Worm (Caenorhabditis elegans) whole organism, L3 larva: Measurements from ENCODE around the gene egl-4.

Experiments used
- aly-2 ChIP-seq: fragments of 150-350 bp; optimal IDR thresholded peaks from 2 replicates; lab custom pipeline; 2014; ENCODE audit warnings: missing biosample characterization, missing genetic modification characterization
- ceh-16 ChIP-seq: sonication (generic microtip); optimal IDR thresholded peaks from 2 replicates; lab custom pipeline; 2017; ENCODE audit warnings: missing biosample characterization, missing genetic modification characterization
- ceh-28 ChIP-seq: fragments of 150-350 bp; optimal IDR thresholded peaks from 2 replicates; lab custom pipeline; 2014; ENCODE audit warnings: missing biosample characterization, missing genetic modification reagents, missing genetic modification characterization
- ceh-82 ChIP-seq: fragments of 150-350 bp; optimal IDR thresholded peaks from 2 replicates; lab custom pipeline; 2014; ENCODE audit warnings: missing biosample characterization, missing genetic modification characterization
- egl-27 ChIP-seq: sonication (generic microtip); optimal IDR thresholded peaks from 4 replicates; lab custom pipeline; 2017; ENCODE audit warnings: missing biosample characterization, missing genetic modification reagents, missing genetic modification characterization
- elt-1 ChIP-seq: fragments of 150-350 bp; optimal IDR thresholded peaks from 2 replicates; lab custom pipeline; 2014; ENCODE audit warnings: missing biosample characterization, missing genetic modification characterization
- elt-2 ChIP-seq: sonication (generic microtip); optimal IDR thresholded peaks from 2 replicates; lab custom pipeline; 2016; ENCODE audit warnings: missing genetic modification reagents, mild to moderate bottlenecking, missing genetic modification characterization, missing compliant biosample characterization
- elt-3 ChIP-seq, 3 experiments: fragments of 150-350 bp in 1 of 3; sonication (generic microtip) in 2 of 3; optimal IDR thresholded peaks; 2 replicates in 2 of 3; 4 replicates in 1 of 3; lab custom pipeline; 2014 to 2017; ENCODE audit warnings: missing biosample characterization in 3 of 3, missing genetic modification characterization in 3 of 3
- fkh-10 ChIP-seq: sonication (generic microtip); optimal IDR thresholded peaks from 2 replicates; lab custom pipeline; 2017; ENCODE audit warnings: missing biosample characterization, missing genetic modification reagents, missing genetic modification characterization
- fkh-2 ChIP-seq: fragments of 150-350 bp; optimal IDR thresholded peaks from 2 replicates; lab custom pipeline; 2014; ENCODE audit warnings: missing biosample characterization, missing genetic modification reagents, missing genetic modification characterization
- fos-1 ChIP-seq: fragments of 150-350 bp; optimal IDR thresholded peaks from 2 replicates; lab custom pipeline; 2014; ENCODE audit warnings: missing biosample characterization, missing genetic modification characterization
- hmg-11 ChIP-seq: sonication (generic microtip); optimal IDR thresholded peaks from 2 replicates; lab custom pipeline; 2016; ENCODE audit warnings: missing genetic modification characterization, missing compliant biosample characterization
- jun-1 ChIP-seq: fragments of 150-350 bp; optimal IDR thresholded peaks from 2 replicates; lab custom pipeline; 2014; ENCODE audit warnings: missing biosample characterization, missing genetic modification reagents, missing genetic modification characterization
- lsy-12 ChIP-seq: sonication (generic microtip); optimal IDR thresholded peaks from 2 replicates; lab custom pipeline; 2016; ENCODE audit warnings: mild to moderate bottlenecking, missing genetic modification characterization, missing compliant biosample characterization
- mdl-1 ChIP-seq: fragments of 150-350 bp; optimal IDR thresholded peaks from 2 replicates; lab custom pipeline; 2014; ENCODE audit warnings: missing biosample characterization, missing genetic modification characterization
- mml-1 ChIP-seq: fragments of 150-350 bp; sonication (generic microtip); optimal IDR thresholded peaks from 3 replicates; lab custom pipeline; 2014; ENCODE audit warnings: missing biosample characterization, missing genetic modification characterization
- nfya-1 ChIP-seq: sonication (generic microtip); optimal IDR thresholded peaks from 2 replicates; lab custom pipeline; 2017; ENCODE audit warnings: missing genetic modification characterization, mild to moderate bottlenecking, missing compliant biosample characterization, antibody characterized with exemption, moderate library complexity; ENCODE audit not compliant: insufficient read depth
- nhr-11 ChIP-seq: fragments of 150-350 bp; optimal IDR thresholded peaks from 2 replicates; lab custom pipeline; 2014; ENCODE audit warnings: missing biosample characterization, missing genetic modification characterization
- nhr-12 ChIP-seq: fragments of 150-350 bp; optimal IDR thresholded peaks from 2 replicates; lab custom pipeline; 2014; ENCODE audit warnings: missing biosample characterization, missing genetic modification characterization
- nhr-23 ChIP-seq: fragments of 150-350 bp; optimal IDR thresholded peaks from 2 replicates; lab custom pipeline; 2014; ENCODE audit warnings: missing biosample characterization, missing genetic modification reagents, missing genetic modification characterization
- nhr-25 ChIP-seq: sonication (generic microtip); optimal IDR thresholded peaks from 2 replicates; lab custom pipeline; 2017; ENCODE audit warnings: missing biosample characterization, missing genetic modification characterization
- nhr-28 ChIP-seq: fragments of 150-350 bp; optimal IDR thresholded peaks from 2 replicates; lab custom pipeline; 2014; ENCODE audit warnings: missing biosample characterization, missing genetic modification characterization
- nhr-43 ChIP-seq: sonication (generic microtip); optimal IDR thresholded peaks from 2 replicates; lab custom pipeline; 2016; ENCODE audit warnings: mild to moderate bottlenecking, missing genetic modification characterization, missing compliant biosample characterization; ENCODE audit not compliant: poor library complexity, severe bottlenecking
- nhr-76 ChIP-seq: fragments of 150-350 bp; sonication (generic microtip); optimal IDR thresholded peaks from 5 replicates; lab custom pipeline; 2014; ENCODE audit warnings: missing biosample characterization, missing genetic modification characterization
- nhr-77 ChIP-seq: fragments of 150-350 bp; optimal IDR thresholded peaks from 2 replicates; lab custom pipeline; 2014; ENCODE audit warnings: missing biosample characterization, missing genetic modification characterization
- pha-4 ChIP-seq: fragments of 150-350 bp; optimal IDR thresholded peaks from 2 replicates; lab custom pipeline; 2014; ENCODE audit warnings: missing biosample characterization, missing genetic modification reagents, missing genetic modification characterization
- pqm-1 ChIP-seq: fragments of 150-350 bp; optimal IDR thresholded peaks from 2 replicates; lab custom pipeline; 2017; ENCODE audit warnings: missing biosample characterization, missing genetic modification characterization, inconsistent platforms
- tbx-2 ChIP-seq: sonication (generic microtip); optimal IDR thresholded peaks from 2 replicates; lab custom pipeline; 2016; ENCODE audit warnings: mild to moderate bottlenecking, missing genetic modification characterization, missing compliant biosample characterization
- unc-62 ChIP-seq: fragments of 150-350 bp; sonication (generic microtip); optimal IDR thresholded peaks from 4 replicates; lab custom pipeline; 2014; ENCODE audit warnings: missing biosample characterization, missing genetic modification reagents, missing genetic modification characterization
- ztf-11 ChIP-seq: fragments of 150-350 bp; optimal IDR thresholded peaks from 2 replicates; lab custom pipeline; 2014; ENCODE audit warnings: missing biosample characterization, missing genetic modification characterization
- ztf-4 ChIP-seq: fragments of 150-350 bp; optimal IDR thresholded peaks from 2 replicates; lab custom pipeline; 2014; ENCODE audit warnings: missing biosample characterization, missing genetic modification characterization

The egl-4 gene

DNA sequence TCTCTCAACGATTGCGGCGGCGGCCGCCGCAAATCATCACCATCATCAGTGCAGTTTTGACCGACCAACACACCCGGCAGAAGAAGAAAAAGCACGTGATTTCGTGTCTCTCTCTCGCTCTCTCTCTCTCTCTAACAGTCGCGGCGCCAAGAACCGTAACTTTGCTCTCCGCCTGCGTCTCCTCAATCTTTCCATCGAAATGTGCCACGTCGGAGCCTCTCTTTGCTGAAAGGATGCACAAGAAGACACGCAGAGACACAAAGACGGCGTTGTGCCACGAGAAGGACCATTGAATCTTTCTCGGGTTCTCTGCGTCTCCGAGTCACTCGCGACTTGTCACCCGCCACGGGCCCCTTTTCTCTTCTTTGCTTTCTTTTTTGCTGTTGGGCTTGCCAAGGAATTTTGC lies 10.0 kb downstream of the egl-4 start (continued):
- TF ChIP-seq ceh-82 (tag; lab: Kevin White, UChicago) = no peak
- no peak for TF ChIP-seq nhr-76 (tag; lab: Kevin White, UChicago)
- TF ChIP-seq hmg-11 = peak; percentile 71
- TF ChIP-seq nhr-28 (tag; lab: Kevin White, UChicago) = no peak
- TF ChIP-seq pqm-1 (tag; lab: Kevin White, UChicago) = peak; percentile 81
- no peak for TF ChIP-seq unc-62 (GFP tag; lab: Kevin White, UChicago)
- TF ChIP-seq jun-1 (tag; lab: Kevin White, UChicago) = peak; percentile 58
- no peak for TF ChIP-seq ceh-28 (tag; lab: Kevin White, UChicago)
- no peak for TF ChIP-seq elt-1
- peak; percentile 31 for TF ChIP-seq nhr-43 (tag; lab: Kevin White, UChicago)

DNA sequence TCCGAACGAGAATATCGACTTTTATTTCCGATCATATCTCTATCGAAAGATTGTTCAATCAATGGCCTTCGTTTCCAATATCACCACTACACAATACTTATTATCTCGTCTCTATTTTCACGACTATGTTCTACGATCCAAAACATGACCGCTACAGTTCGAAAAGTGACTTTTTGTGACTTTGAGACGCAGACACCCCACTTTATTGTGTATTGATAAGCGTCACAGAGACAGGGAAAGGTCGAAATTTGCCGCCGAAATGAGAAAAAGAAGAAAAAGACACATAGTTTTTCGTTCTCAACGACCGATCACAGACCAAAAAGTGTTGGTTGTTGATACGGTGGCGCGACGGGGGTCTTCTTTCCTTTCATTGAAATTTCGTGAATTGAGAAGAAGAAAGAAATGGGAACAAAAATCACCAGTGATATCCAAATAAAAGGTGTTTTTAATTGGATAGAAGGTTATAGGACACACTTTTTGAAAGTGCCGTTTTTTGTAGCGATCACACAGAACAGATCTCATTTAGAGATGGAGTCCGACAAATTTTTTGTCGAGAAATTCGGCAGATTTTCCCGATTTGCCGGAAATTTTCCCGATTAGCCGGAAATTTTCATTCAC lies 11.6 kb downstream of the egl-4 start:
- TF ChIP-seq nhr-11 (tag; lab: Kevin White, UChicago) (no peak), hmg-11 (no peak), ceh-16 (tag; lab: Kevin White, UChicago) (no peak), nhr-12 (tag; lab: Kevin White, UChicago) (no peak), nhr-77 (tag; lab: Kevin White, UChicago) (no peak), elt-2 (tag; lab: Kevin White, UChicago) (peak; percentile 58), mdl-1 (tag; lab: Kevin White, UChicago) (no peak), jun-1 (tag; lab: Kevin White, UChicago) (peak; percentile 29), nhr-43 (tag; lab: Kevin White, UChicago) (peak; percentile 62), fkh-10 (no peak), aly-2 (tag; lab: Kevin White, UChicago) (no peak), elt-3 (tag; optimal IDR thresholded peaks at IDR 0.05; lab: Kevin White, UChicago) (peak in 1 of 3 experiments; percentile 1), nhr-25 (tag; lab: Kevin White, UChicago) (peak; percentile 50), fkh-2 (tag; lab: Kevin White, UChicago) (no peak), nhr-23 (peak; percentile 82), ceh-82 (tag; lab: Kevin White, UChicago) (no peak), nhr-76 (tag; lab: Kevin White, UChicago) (no peak), ztf-11 (tag; lab: Kevin White, UChicago) (no peak), pqm-1 (tag; lab: Kevin White, UChicago) (peak; percentile 59), egl-27 (no peak), pha-4 (tag; lab: Kevin White, UChicago) (peak; percentile 56), ceh-28 (tag; lab: Kevin White, UChicago) (peak; percentile 24), ztf-4 (tag; lab: Kevin White, UChicago) (no peak), fos-1 (tag; lab: Kevin White, UChicago) (no peak)
- TF ChIP-seq, all 47 proteins: peak for 9

DNA sequence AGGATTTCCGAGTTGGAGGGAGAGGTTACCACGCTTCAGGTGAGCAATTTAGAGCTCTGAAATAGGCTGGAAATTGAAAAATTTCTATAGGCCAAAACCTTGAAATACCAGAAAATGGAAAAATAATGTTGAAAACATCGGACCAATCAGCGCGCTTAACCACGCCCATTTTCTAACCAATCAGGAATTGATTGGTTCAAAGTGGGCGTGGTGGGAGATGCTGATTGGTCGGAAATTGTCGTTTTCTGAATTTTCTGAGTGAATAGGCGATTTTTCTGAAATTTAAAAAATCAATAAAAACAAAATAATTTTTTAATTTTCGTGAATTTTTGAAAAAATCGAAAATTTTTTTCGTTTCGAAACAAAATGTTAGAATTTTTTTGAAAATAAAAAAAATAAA lies 13.1 kb downstream of the egl-4 start:
- TF ChIP-seq nfya-1 (tag; lab: Kevin White, UChicago) (peak; percentile 99), pqm-1 (tag; lab: Kevin White, UChicago) (no peak)

DNA sequence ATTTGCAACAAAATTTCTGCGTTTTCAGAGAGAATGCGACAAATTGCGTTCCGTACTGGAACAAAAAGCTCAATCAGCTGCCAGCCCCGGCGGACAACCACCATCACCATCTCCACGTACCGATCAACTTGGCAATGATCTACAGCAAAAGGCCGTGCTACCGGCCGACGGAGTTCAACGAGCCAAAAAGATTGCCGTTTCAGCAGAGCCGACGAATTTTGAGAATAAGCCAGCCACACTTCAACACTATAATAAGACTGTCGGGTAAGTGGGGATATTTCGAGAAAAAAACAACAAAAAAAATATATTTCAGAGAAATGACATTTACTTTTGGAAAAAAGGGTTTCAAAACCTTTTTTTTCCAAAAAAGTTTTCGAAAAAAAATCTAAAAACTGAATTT lies 14.8 kb downstream of the egl-4 start:
- TF ChIP-seq fos-1 (tag; lab: Kevin White, UChicago) (no peak), tbx-2 (tag; lab: Kevin White, UChicago) (no peak)

DNA sequence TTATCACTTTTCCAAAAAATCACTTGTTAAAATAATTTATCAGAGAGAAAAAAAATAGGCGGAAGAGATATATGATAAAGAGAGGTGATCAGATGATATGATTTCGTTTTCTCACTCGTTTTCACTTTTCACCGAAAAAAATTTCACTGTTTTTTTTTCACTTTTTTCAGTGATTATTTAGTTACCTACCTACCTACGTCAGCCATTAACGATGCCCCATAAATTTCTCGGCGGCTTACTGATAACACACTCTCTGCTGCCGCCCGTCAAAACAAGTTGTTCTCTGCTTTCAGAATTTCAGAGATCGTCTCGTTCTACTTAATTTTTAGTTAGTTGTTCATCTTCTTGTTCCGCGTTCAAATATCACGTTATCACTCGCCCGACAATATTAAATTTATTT lies 19.0 kb downstream of the egl-4 start:
- TF ChIP-seq lsy-12 (peak; percentile 34), elt-3 (tag; optimal IDR thresholded peaks at IDR 0.05; lab: Kevin White, UChicago) (no peak), pqm-1 (tag; lab: Kevin White, UChicago) (peak; percentile 3), egl-27 (no peak), elt-2 (tag; lab: Kevin White, UChicago) (peak; percentile 31), mml-1 (peak; percentile 12), nfya-1 (tag; lab: Kevin White, UChicago) (no peak), elt-1 (no peak)
- TF ChIP-seq, all 47 proteins: peak for 4
